Worm (Caenorhabditis elegans): Measurements from ENCODE around the gene acc-4.

- TF ChIP-seq scrt-1 (GFP tag; IDR thresholded peaks at IDR 0.05) (no peak), tbx-11 (GFP tag; IDR thresholded peaks at IDR 0.05) (no peak), sea-1 (GFP tag; conservative IDR thresholded peaks at IDR 0.05) (no peak), pes-1 (GFP tag; IDR thresholded peaks at IDR 0.05) (no peak), hnd-1 (tag; optimal IDR thresholded peaks at IDR 0.05) (no peak), flt-1 (GFP tag; IDR thresholded peaks at IDR 0.05) (no peak), hmbx-1 (tag; optimal IDR thresholded peaks at IDR 0.05) (no peak)
Measured at ce11 chrIII:13510753-13511152, 26.8 kb upstream of the acc-4 start.
